Worm (Caenorhabditis elegans) whole organism, L1 larva: Measurements from ENCODE around the gene fbxa-59.

Experiments
- C16A3.4 ChIP-seq: fragments of 150-350 bp; optimal IDR thresholded peaks from 2 replicates; lab custom pipeline; 2014; ENCODE audit warnings: missing biosample characterization, missing genetic modification characterization
- aha-1 ChIP-seq: fragments of 150-350 bp; optimal IDR thresholded peaks from 2 replicates; lab custom pipeline; 2014; ENCODE audit warnings: missing biosample characterization, missing genetic modification characterization
- alr-1 ChIP-seq: fragments of 200-800 bp; sonication (Bioruptor generic); optimal IDR thresholded peaks from 2 replicates; lab custom pipeline; 2018; ENCODE audit warnings: borderline replicate concordance, mild to moderate bottlenecking, missing genetic modification characterization, missing compliant biosample characterization
- aly-2 ChIP-seq: fragments of 150-350 bp; optimal IDR thresholded peaks from 2 replicates; lab custom pipeline; 2014; ENCODE audit warnings: missing biosample characterization, missing genetic modification characterization
- blmp-1 ChIP-seq: fragments of 150-350 bp; optimal IDR thresholded peaks from 2 replicates; lab custom pipeline; 2014; ENCODE audit warnings: missing biosample characterization, missing genetic modification characterization
- ceh-63 ChIP-seq: fragments of 200-800 bp; sonication (Bioruptor generic); optimal IDR thresholded peaks from 2 replicates; lab custom pipeline; 2018; ENCODE audit warnings: mild to moderate bottlenecking, missing genetic modification characterization, missing compliant biosample characterization
- ceh-90 ChIP-seq: sonication (generic microtip); optimal IDR thresholded peaks from 2 replicates; lab custom pipeline; 2016; ENCODE audit warnings: missing genetic modification characterization, missing compliant biosample characterization
- ces-1 ChIP-seq: fragments of 150-350 bp; optimal IDR thresholded peaks from 2 replicates; lab custom pipeline; 2014; ENCODE audit warnings: missing biosample characterization, missing genetic modification reagents, missing genetic modification characterization
- efl-1 ChIP-seq, 4 experiments: fragments of 150-350 bp; optimal IDR thresholded peaks in 3 of 4; peaks in 1 of 4; 1 replicate in 1 of 4; 2 replicates in 3 of 4; lab custom pipeline; 2014; ENCODE audit warnings: missing biosample characterization in 2 of 4, missing genetic modification characterization in 2 of 4, missing genetic modification reagents in 2 of 4
- egl-13 ChIP-seq: sonication (generic microtip); optimal IDR thresholded peaks from 2 replicates; lab custom pipeline; 2016; ENCODE audit warnings: missing genotype, missing genetic modification reagents, missing genetic modification characterization, missing compliant biosample characterization
- egl-27 ChIP-seq, 2 experiments: fragments of 150-350 bp in 1 of 2; sonication (generic microtip); optimal IDR thresholded peaks; 3 replicates each; lab custom pipeline; 2017 to 2018; ENCODE audit warnings: missing biosample characterization in 2 of 2, missing genetic modification characterization in 2 of 2, missing genetic modification reagents in 2 of 2
- elt-2 ChIP-seq: sonication (generic microtip); optimal IDR thresholded peaks from 2 replicates; lab custom pipeline; 2016; ENCODE audit warnings: missing genetic modification characterization, mild to moderate bottlenecking, inconsistent platforms, missing compliant biosample characterization, missing genetic modification reagents
- ets-5 ChIP-seq: fragments of 200-800 bp; sonication (Bioruptor generic); IDR thresholded peaks from 2 replicates; pipeline ENCODE4 v1.3.6; 2022; ENCODE audit warnings: missing genetic modification characterization, missing compliant biosample characterization
- grh-1 ChIP-seq: fragments of 200-800 bp; sonication (Bioruptor generic); IDR thresholded peaks from 2 replicates; pipeline ENCODE4 v1.3.6; 2022; ENCODE audit warnings: missing genetic modification reagents, missing genetic modification characterization, missing compliant biosample characterization
- hlh-4 ChIP-seq: sonication (generic microtip); optimal IDR thresholded peaks from 2 replicates; lab custom pipeline; 2016; ENCODE audit warnings: mild to moderate bottlenecking, missing genetic modification characterization, missing compliant biosample characterization
- hpl-2 ChIP-seq: fragments of 150-350 bp; optimal IDR thresholded peaks from 2 replicates; lab custom pipeline; 2014; ENCODE audit warnings: missing biosample characterization, missing genetic modification reagents, missing genetic modification characterization
- isw-1 ChIP-seq: fragments of 200-800 bp; sonication (Bioruptor generic); IDR thresholded peaks from 2 replicates; pipeline ENCODE4 v1.3.6; 2022; ENCODE audit warnings: missing genetic modification characterization, missing compliant biosample characterization
- lin-35 ChIP-seq, 2 experiments: fragments of 150-350 bp; optimal IDR thresholded peaks; 2 replicates each; lab custom pipeline; 2014; ENCODE audit warnings: missing biosample characterization in 2 of 2, missing genetic modification characterization in 2 of 2, missing genetic modification reagents in 2 of 2
- mab-9 ChIP-seq: fragments of 200-800 bp; sonication (Bioruptor generic); IDR thresholded peaks from 2 replicates; pipeline ENCODE4 v1.3.6; 2022; ENCODE audit warnings: missing genetic modification reagents, missing genetic modification characterization, missing compliant biosample characterization
- mdl-1 ChIP-seq, 2 experiments: fragments of 150-350 bp; optimal IDR thresholded peaks; 2 replicates each; lab custom pipeline; 2014 to 2017; ENCODE audit warnings: missing biosample characterization in 2 of 2, missing genetic modification characterization in 2 of 2, inconsistent platforms in 1 of 2
- mep-1 ChIP-seq: fragments of 150-350 bp; optimal IDR thresholded peaks from 2 replicates; lab custom pipeline; 2014; ENCODE audit warnings: missing biosample characterization, missing genetic modification characterization
- nhr-12 ChIP-seq: sonication (generic microtip); optimal IDR thresholded peaks from 2 replicates; lab custom pipeline; 2017; ENCODE audit warnings: missing biosample characterization, missing genetic modification characterization
- nhr-28 ChIP-seq: fragments of 150-350 bp; optimal IDR thresholded peaks from 2 replicates; lab custom pipeline; 2014; ENCODE audit warnings: missing biosample characterization, missing genetic modification characterization
- nhr-71 ChIP-seq: sonication (generic microtip); optimal IDR thresholded peaks from 2 replicates; lab custom pipeline; 2016; ENCODE audit warnings: mild to moderate bottlenecking, missing genetic modification characterization, moderate library complexity, missing compliant biosample characterization
- nhr-77 ChIP-seq: fragments of 150-350 bp; optimal IDR thresholded peaks from 2 replicates; lab custom pipeline; 2014; ENCODE audit warnings: missing biosample characterization, missing genetic modification characterization
- nhr-90 ChIP-seq: sonication (generic microtip); optimal IDR thresholded peaks from 2 replicates; lab custom pipeline; 2016; ENCODE audit warnings: mild to moderate bottlenecking, missing genetic modification characterization, missing compliant biosample characterization; ENCODE audit not compliant: poor library complexity
- skn-1 ChIP-seq: fragments of 150-350 bp; optimal IDR thresholded peaks from 2 replicates; lab custom pipeline; 2014; ENCODE audit warnings: missing biosample characterization, missing genetic modification characterization
- snu-23 ChIP-seq: sonication (generic microtip); optimal IDR thresholded peaks from 2 replicates; lab custom pipeline; 2016; ENCODE audit warnings: missing genetic modification characterization, missing compliant biosample characterization
- sox-4 ChIP-seq: sonication (generic microtip); optimal IDR thresholded peaks from 2 replicates; lab custom pipeline; 2016; ENCODE audit warnings: missing genetic modification characterization, missing compliant biosample characterization
- swsn-7 ChIP-seq: sonication (generic microtip); optimal IDR thresholded peaks from 2 replicates; lab custom pipeline; 2016; ENCODE audit warnings: missing genetic modification characterization, missing compliant biosample characterization
- tbx-2 ChIP-seq: sonication (generic microtip); optimal IDR thresholded peaks from 2 replicates; lab custom pipeline; 2016; ENCODE audit warnings: missing genetic modification characterization, missing compliant biosample characterization
- unc-30 ChIP-seq: sonication (generic microtip); optimal IDR thresholded peaks from 2 replicates; lab custom pipeline; 2017; ENCODE audit warnings: missing biosample characterization, missing genetic modification characterization
- unc-86 ChIP-seq: sonication (generic microtip); optimal IDR thresholded peaks from 2 replicates; lab custom pipeline; 2016; ENCODE audit warnings: missing genetic modification characterization, missing compliant biosample characterization
- unc-98 ChIP-seq: fragments of 200-800 bp; sonication (Bioruptor generic); IDR thresholded peaks from 2 replicates; pipeline ENCODE4 v1.3.6; 2022; ENCODE audit warnings: missing genetic modification characterization, missing compliant biosample characterization
- zip-4 ChIP-seq: fragments of 200-800 bp; sonication (Bioruptor generic); optimal IDR thresholded peaks from 2 replicates; lab custom pipeline; 2018; ENCODE audit warnings: mild to moderate bottlenecking, missing genetic modification characterization, moderate library complexity, missing compliant biosample characterization
- ztf-11 ChIP-seq, 2 experiments: sonication (generic microtip); optimal IDR thresholded peaks; 2 replicates each; lab custom pipeline; 2016 to 2017; ENCODE audit warnings: missing genetic modification characterization in 2 of 2, missing biosample characterization in 1 of 2, missing compliant biosample characterization in 1 of 2
- ztf-4 ChIP-seq: fragments of 150-350 bp; optimal IDR thresholded peaks from 2 replicates; lab custom pipeline; 2014; ENCODE audit warnings: missing biosample characterization, missing genetic modification characterization

The fbxa-59 gene

DNA sequence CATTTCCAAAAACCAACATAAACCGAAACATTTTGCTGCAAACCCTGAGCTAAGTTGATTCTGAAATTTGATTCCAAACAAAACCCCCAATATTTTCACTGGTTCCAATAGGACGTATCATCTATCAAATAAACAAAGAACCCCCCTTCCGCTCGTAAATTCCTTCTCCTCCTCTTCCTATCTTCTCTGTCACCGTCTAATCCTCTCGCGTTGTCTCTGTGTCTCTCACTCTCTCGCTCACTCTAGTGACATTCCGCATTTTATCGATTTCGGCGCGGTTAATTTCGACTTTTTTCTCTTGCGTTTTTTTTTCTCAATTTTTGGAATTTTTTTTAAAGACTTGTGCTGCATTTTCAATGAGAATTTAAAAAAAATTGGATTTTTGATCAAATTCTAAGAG, 38.7 kb upstream of the fbxa-59 start (continued):
- no peak for TF ChIP-seq ces-1
- TF ChIP-seq nhr-71, result no peak
- TF ChIP-seq ets-5 (GFP tag; lab: Robert Waterston, UW), result no peak
- TF ChIP-seq skn-1, result no peak
- TF ChIP-seq unc-86 (tag; lab: Kevin White, UChicago), result no peak
- TF ChIP-seq ceh-63 (GFP tag; lab: Kevin White, UChicago), result no peak
- TF ChIP-seq mep-1 (tag; lab: Kevin White, UChicago), result no peak
- peak; percentile 62 for TF ChIP-seq snu-23 (GFP tag; lab: Kevin White, UChicago)
- no peak for TF ChIP-seq unc-98 (GFP tag; lab: Robert Waterston, UW)
- TF ChIP-seq tbx-2 (tag; lab: Kevin White, UChicago), result peak; percentile 23
- TF ChIP-seq egl-13 (tag; lab: Kevin White, UChicago), result no peak
- TF ChIP-seq nhr-12 (tag; lab: Kevin White, UChicago), result no peak
- no peak for TF ChIP-seq nhr-90 (tag; lab: Kevin White, UChicago)
- TF ChIP-seq elt-2, result no peak
- no peak for TF ChIP-seq mab-9 (GFP tag; lab: Robert Waterston, UW)
- TF ChIP-seq ztf-4, result no peak
- TF ChIP-seq unc-30, result no peak
- TF ChIP-seq lin-35 (GFP tag; optimal IDR thresholded peaks at IDR 0.05; lab: Kevin White, UChicago), result peak; percentile 19 to 61
- TF ChIP-seq ztf-11 (tag; optimal IDR thresholded peaks at IDR 0.05; lab: Kevin White, UChicago), result no peak
- no peak for TF ChIP-seq alr-1
- TF ChIP-seq blmp-1 (tag; lab: Kevin White, UChicago), result peak; percentile 49
- no peak for TF ChIP-seq hlh-4 (tag; lab: Kevin White, UChicago)
- no peak for TF ChIP-seq isw-1 (GFP tag; lab: Robert Waterston, UW)
- TF ChIP-seq aly-2 (tag; lab: Kevin White, UChicago), result no peak
- peak in 1 of 2 experiments; percentile 4 for TF ChIP-seq egl-27 (tag; optimal IDR thresholded peaks at IDR 0.05; lab: Kevin White, UChicago)
- no peak for TF ChIP-seq nhr-77 (tag; lab: Kevin White, UChicago)
- TF ChIP-seq ceh-90, result no peak
- TF ChIP-seq hpl-2 (GFP tag; lab: Kevin White, UChicago), result no peak
- peak; percentile 16 for TF ChIP-seq C16A3.4
- peak in 1 of 2 experiments; percentile 15 for TF ChIP-seq mdl-1 (tag; optimal IDR thresholded peaks at IDR 0.05; lab: Kevin White, UChicago)
- peak; percentile 26 for TF ChIP-seq swsn-7 (tag; lab: Kevin White, UChicago)
- TF ChIP-seq, all 84 proteins: peak for 21

- TF ChIP-seq grh-1 (GFP tag; lab: Robert Waterston, UW) (no peak), nhr-71 (no peak), efl-1 (optimal IDR thresholded peaks at IDR 0.05; lab: Kevin White, UChicago) (no peak), efl-1 (GFP tag; optimal IDR thresholded peaks at IDR 0.05 in 1 of 2; lab: Kevin White, UChicago) (peak in 1 of 2 experiments; percentile 23), egl-13 (tag; lab: Kevin White, UChicago) (no peak)
Observed at ce11 chrIII:978889-979288, 35.6 kb upstream of the fbxa-59 start.

ce11 chrIII:970928-971327, 27.7 kb upstream of the fbxa-59 start:
- TF ChIP-seq ceh-63 (GFP tag; lab: Kevin White, UChicago) (no peak), nhr-71 (no peak), aha-1 (tag; lab: Kevin White, UChicago) (no peak), swsn-7 (tag; lab: Kevin White, UChicago) (no peak), alr-1 (no peak)
- TF ChIP-seq, all 84 proteins: peak for 0

DNA sequence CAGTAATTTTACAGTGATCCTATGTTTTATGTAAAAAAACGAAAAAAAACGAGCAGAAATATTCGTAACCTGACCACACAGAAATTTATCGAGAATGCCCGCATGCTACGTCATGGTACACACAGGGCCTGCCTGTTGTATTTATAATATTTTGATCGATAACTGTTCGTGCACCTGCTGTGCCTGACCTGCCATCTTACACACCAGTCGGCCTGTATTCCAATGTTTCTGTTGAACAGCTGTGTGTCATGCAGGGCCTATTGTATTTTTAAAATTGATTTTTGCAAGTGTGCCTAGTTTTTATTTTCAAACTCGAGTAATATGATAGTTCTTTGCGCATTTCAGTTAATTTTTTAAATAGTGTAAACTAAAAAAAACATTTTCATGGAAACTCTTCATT, 23.0 kb upstream of the fbxa-59 start:
- TF ChIP-seq nhr-28, result no peak
- TF ChIP-seq mep-1 (tag; lab: Kevin White, UChicago), result no peak

- TF ChIP-seq sox-4 (tag; lab: Kevin White, UChicago), result no peak
- no peak for TF ChIP-seq ztf-4
- no peak for TF ChIP-seq zip-4
- no peak for TF ChIP-seq efl-1 (optimal IDR thresholded peaks at IDR 0.05; lab: Kevin White, UChicago)
- TF ChIP-seq efl-1 (GFP tag; optimal IDR thresholded peaks at IDR 0.05 in 1 of 2; lab: Kevin White, UChicago), result no peak
Observed at ce11 chrIII:964637-965036, 21.4 kb upstream of the fbxa-59 start.
